Fruit fly (Drosophila melanogaster) whole organism, adult: ENCODE measurements around the gene beta-PheRS.

Experiments used
- CG11617 ChIP-seq: fragments of 200-800 bp; sonication (Bioruptor generic); optimal IDR thresholded peaks from 2 replicates; lab custom pipeline; 2017; ENCODE audit warnings: mild to moderate bottlenecking, missing biosample characterization, missing genetic modification reagents, missing genetic modification characterization
- CG12768 ChIP-seq: fragments of 200-800 bp; sonication (Bioruptor generic); optimal IDR thresholded peaks from 2 replicates; lab custom pipeline; 2017; ENCODE audit warnings: missing biosample characterization, missing genetic modification characterization, mild to moderate bottlenecking, moderate library complexity, missing genetic modification reagents
- CG14711 ChIP-seq: fragments of 200-800 bp; sonication (Bioruptor generic); optimal IDR thresholded peaks from 2 replicates; lab custom pipeline; 2018; ENCODE audit warnings: missing biosample characterization, mild to moderate bottlenecking, missing genetic modification characterization, moderate library complexity
- CG1620 ChIP-seq: fragments of 200-800 bp; sonication (Bioruptor generic); optimal IDR thresholded peaks from 2 replicates; lab custom pipeline; 2016; ENCODE audit warnings: missing biosample characterization, missing genetic modification characterization
- CG33017 ChIP-seq: fragments of 200-800 bp; sonication (Bioruptor generic); optimal IDR thresholded peaks from 2 replicates; lab custom pipeline; 2018; ENCODE audit warnings: missing biosample characterization, mild to moderate bottlenecking, missing genetic modification characterization, moderate library complexity
- CG5204 ChIP-seq: fragments of 200-800 bp; sonication (Bioruptor generic); optimal IDR thresholded peaks from 2 replicates; lab custom pipeline; 2016; ENCODE audit warnings: missing biosample characterization, missing genetic modification characterization
- CG7045 ChIP-seq: fragments of 200-800 bp; sonication (Bioruptor generic); optimal IDR thresholded peaks from 2 replicates; lab custom pipeline; 2017; ENCODE audit warnings: missing biosample characterization, mild to moderate bottlenecking, missing genetic modification characterization
- CG7101 ChIP-seq: fragments of 200-800 bp; sonication (Bioruptor generic); optimal IDR thresholded peaks from 2 replicates; lab custom pipeline; 2018; ENCODE audit warnings: missing biosample characterization, mild to moderate bottlenecking, missing genetic modification characterization, moderate library complexity
- Clk ChIP-seq: fragments of 200-800 bp; sonication (Bioruptor generic); optimal IDR thresholded peaks from 2 replicates; lab custom pipeline; 2017; ENCODE audit warnings: missing biosample characterization, missing genetic modification characterization
- Crg-1 ChIP-seq: fragments of 200-800 bp; sonication (Bioruptor generic); optimal IDR thresholded peaks from 2 replicates; lab custom pipeline; 2016; ENCODE audit warnings: missing biosample characterization, missing genetic modification characterization
- Hr96 ChIP-seq: fragments of 200-800 bp; sonication (Bioruptor generic); optimal IDR thresholded peaks from 2 replicates; lab custom pipeline; 2016; ENCODE audit warnings: missing biosample characterization, missing genetic modification characterization
- Mnt ChIP-seq: fragments of 200-800 bp; sonication (Bioruptor generic); optimal IDR thresholded peaks from 2 replicates; lab custom pipeline; 2016; ENCODE audit warnings: missing biosample characterization, mild to moderate bottlenecking, missing genetic modification characterization
- bab1 ChIP-seq: fragments of 200-800 bp; sonication (Bioruptor generic); optimal IDR thresholded peaks from 3 replicates; lab custom pipeline; 2019; ENCODE audit warnings: missing biosample characterization, mild to moderate bottlenecking, missing genetic modification characterization, moderate library complexity
- cic ChIP-seq: fragments of 200-800 bp; sonication (Bioruptor generic); optimal IDR thresholded peaks from 2 replicates; lab custom pipeline; 2017; ENCODE audit warnings: missing biosample characterization, mild to moderate bottlenecking, missing genetic modification characterization, moderate library complexity
- cnc ChIP-seq, 2 experiments: fragments of >200 bp; optimal IDR thresholded peaks; 2 replicates each; lab custom pipeline; 2017
- kay ChIP-seq: fragments of 200-800 bp; sonication (Bioruptor generic); peaks from one replicate; lab custom pipeline; 2016; ENCODE audit warnings: missing biosample characterization, missing genetic modification characterization, borderline replicate concordance
- ovo ChIP-seq: fragments of 200-800 bp; sonication (Bioruptor generic); optimal IDR thresholded peaks from 2 replicates; lab custom pipeline; 2016; ENCODE audit warnings: missing biosample characterization, missing genetic modification characterization
- pad ChIP-seq: fragments of 200-800 bp; sonication (Bioruptor generic); optimal IDR thresholded peaks from 3 replicates; lab custom pipeline; 2017; ENCODE audit warnings: missing biosample characterization, missing genetic modification characterization, mild to moderate bottlenecking, moderate library complexity, missing genetic modification reagents
- tj ChIP-seq: fragments of 200-800 bp; sonication (Bioruptor generic); optimal IDR thresholded peaks from 3 replicates; lab custom pipeline; 2017; ENCODE audit warnings: missing biosample characterization, mild to moderate bottlenecking, missing genetic modification characterization, moderate library complexity
- toe ChIP-seq: fragments of 200-800 bp; sonication (Bioruptor generic); optimal IDR thresholded peaks from 2 replicates; lab custom pipeline; 2016; ENCODE audit warnings: missing biosample characterization, missing genetic modification characterization

Gene beta-PheRS

DNA sequence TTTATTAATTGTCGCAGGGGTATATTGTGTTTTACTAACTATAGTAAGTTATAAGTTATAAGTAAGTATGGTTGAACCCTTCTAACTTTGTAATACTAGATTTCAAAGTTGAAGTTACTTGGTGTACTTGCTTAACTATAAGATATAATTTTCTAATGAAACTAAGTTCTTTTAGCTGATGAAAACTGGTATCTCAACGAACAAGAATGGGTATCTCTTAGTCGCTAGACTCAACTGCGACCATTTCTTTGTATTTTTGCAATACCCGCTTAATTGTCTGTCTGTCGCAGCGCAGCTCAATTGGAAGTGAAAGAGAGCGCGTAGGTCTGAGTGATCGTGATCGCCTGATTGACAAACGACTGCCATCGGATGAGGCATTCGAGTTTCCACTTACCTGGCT lies 19.8 kb upstream of the beta-PheRS start:
- TF ChIP-seq Clk (GFP tag; lab: Kevin White, UChicago) (no peak), CG14711 (no peak), tj (GFP tag; lab: Kevin White, UChicago) (peak; percentile 64), bab1 (peak; percentile 16), CG7045 (GFP tag; lab: Kevin White, UChicago) (no peak), cic (GFP tag; lab: Kevin White, UChicago) (no peak)

DNA sequence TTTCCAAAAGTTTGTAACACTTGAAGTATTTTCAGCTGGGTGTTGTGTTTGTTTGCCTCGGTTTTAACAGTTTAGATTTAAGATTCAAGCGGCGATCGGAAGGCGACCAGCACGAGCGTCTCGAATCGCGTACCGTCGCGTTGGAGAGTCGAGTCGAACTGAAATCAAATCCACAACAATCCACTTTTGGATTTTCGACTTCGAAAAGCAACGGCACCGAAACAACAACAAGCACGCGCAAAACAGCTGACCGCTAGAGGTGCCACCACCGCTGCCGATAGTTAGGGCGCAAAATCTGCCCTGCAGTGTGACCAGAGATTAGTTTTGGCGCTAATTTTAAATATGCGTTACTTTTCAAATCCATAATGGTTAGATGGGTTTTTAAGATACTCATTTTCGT lies 18.6 kb upstream of the beta-PheRS start, which contains the start of gene jar:
Gene jar, minus strand, starts transcription at position 163 of the 400 bp plus-strand sequence.
- no peak for TF ChIP-seq kay (GFP tag; lab: Kevin White, UChicago)
- TF ChIP-seq CG5204: no peak
- peak; percentile 52 for TF ChIP-seq cic (GFP tag; lab: Kevin White, UChicago)
- TF ChIP-seq Mnt (GFP tag; lab: Kevin White, UChicago): peak; percentile 71
- TF ChIP-seq ovo: peak; percentile 95
- no peak for TF ChIP-seq Clk (GFP tag; lab: Kevin White, UChicago)
- peak; percentile 14 for TF ChIP-seq CG1620 (GFP tag; lab: Kevin White, UChicago)
- TF ChIP-seq CG7045 (GFP tag; lab: Kevin White, UChicago): peak; percentile 13
- peak; percentile 74 for TF ChIP-seq bab1
- TF ChIP-seq CG12768 (GFP tag; lab: Kevin White, UChicago): peak; percentile 24
- TF ChIP-seq Crg-1: no peak
- TF ChIP-seq CG7101: peak; percentile 43
- peak; percentile 16 for TF ChIP-seq CG11617
- TF ChIP-seq cnc (optimal IDR thresholded peaks at IDR 0.05; lab: Kevin White, UChicago): no peak
- TF ChIP-seq Hr96 (GFP tag; lab: Kevin White, UChicago): no peak
- peak; percentile 77 for TF ChIP-seq CG14711
- TF ChIP-seq toe (GFP tag; lab: Kevin White, UChicago): no peak
- peak; percentile 17 for TF ChIP-seq CG33017 (tag; lab: Kevin White, UChicago)
- TF ChIP-seq pad: peak; percentile 23
- TF ChIP-seq tj (GFP tag; lab: Kevin White, UChicago): no peak

DNA sequence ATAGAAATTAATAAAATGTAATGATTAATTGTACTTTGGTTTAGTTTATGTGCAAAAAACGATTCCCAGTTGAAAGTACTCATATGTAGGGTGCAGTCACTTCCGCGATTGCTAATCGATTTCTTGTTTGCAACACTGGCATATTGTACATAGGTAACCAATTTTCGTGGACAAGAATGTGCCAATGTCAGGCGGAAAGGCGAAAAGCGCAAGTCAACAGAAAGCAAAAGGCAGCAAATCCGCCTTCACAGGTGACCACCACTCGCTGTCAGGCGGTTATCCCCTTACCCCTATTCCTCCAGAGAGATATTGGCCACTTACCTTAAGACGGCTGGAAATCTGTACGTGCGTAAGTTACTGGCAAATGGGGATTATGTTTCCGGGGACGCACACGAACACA lies 18.1 kb upstream of the beta-PheRS start:
- TF ChIP-seq CG33017 (tag; lab: Kevin White, UChicago) (no peak), tj (GFP tag; lab: Kevin White, UChicago) (peak; percentile 96), cnc (optimal IDR thresholded peaks at IDR 0.05; lab: Kevin White, UChicago) (no peak), cic (GFP tag; lab: Kevin White, UChicago) (no peak), Hr96 (GFP tag; lab: Kevin White, UChicago) (no peak), CG7045 (GFP tag; lab: Kevin White, UChicago) (no peak), CG5204 (no peak)

DNA sequence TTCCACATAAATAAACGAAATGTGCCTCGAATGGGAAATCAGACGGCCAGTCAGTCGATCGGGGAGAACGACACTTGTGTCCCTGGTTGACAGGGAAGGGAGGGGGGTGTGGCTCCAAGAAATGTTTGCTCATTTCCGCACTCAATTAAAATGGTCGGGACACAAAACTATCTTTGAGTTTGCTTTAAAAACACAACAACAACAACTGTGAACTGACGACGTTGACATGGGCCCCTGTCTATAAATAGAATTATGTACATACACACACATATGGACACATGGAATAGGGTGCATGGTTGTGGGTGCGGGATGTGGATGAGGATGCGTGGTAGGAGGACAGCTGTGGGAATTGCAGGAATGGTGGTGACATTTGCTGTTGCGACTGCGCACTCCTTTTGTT lies 17.6 kb upstream of the beta-PheRS start:
- TF ChIP-seq CG12768 (GFP tag; lab: Kevin White, UChicago) (no peak), cnc (optimal IDR thresholded peaks at IDR 0.05; lab: Kevin White, UChicago) (no peak), CG14711 (no peak), kay (GFP tag; lab: Kevin White, UChicago) (no peak), pad (no peak), bab1 (no peak), CG33017 (tag; lab: Kevin White, UChicago) (no peak)

DNA sequence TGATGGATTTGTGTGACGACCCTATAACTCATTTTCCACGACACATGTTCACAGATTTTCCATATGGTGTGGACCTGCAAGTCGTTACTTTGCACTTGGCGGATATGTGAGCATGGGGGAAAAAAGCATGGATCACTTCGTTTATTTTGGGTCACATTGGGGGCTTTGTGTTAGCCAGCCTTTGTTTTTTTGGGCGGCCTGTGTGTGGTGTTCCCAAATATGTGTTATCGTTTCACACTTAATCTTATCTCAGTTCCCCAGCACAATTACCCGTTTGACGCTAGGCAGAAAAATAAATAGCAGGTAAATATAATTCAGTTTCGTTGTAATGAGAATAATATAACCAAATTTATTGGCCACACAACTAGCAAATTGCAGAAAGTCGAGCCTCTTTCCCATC lies 15.8 kb upstream of the beta-PheRS start:
- TF ChIP-seq CG14711: no peak
- TF ChIP-seq CG12768 (GFP tag; lab: Kevin White, UChicago): no peak
- TF ChIP-seq CG5204: no peak
- no peak for TF ChIP-seq ovo
- TF ChIP-seq Mnt (GFP tag; lab: Kevin White, UChicago): no peak
- TF ChIP-seq CG11617: no peak
- TF ChIP-seq CG7045 (GFP tag; lab: Kevin White, UChicago): no peak
- TF ChIP-seq CG7101: no peak
- TF ChIP-seq bab1: no peak
- no peak for TF ChIP-seq Hr96 (GFP tag; lab: Kevin White, UChicago)
- TF ChIP-seq toe (GFP tag; lab: Kevin White, UChicago): no peak
- no peak for TF ChIP-seq cnc (optimal IDR thresholded peaks at IDR 0.05; lab: Kevin White, UChicago)
- TF ChIP-seq pad: no peak
- no peak for TF ChIP-seq Clk (GFP tag; lab: Kevin White, UChicago)
- TF ChIP-seq cic (GFP tag; lab: Kevin White, UChicago): no peak
- TF ChIP-seq kay (GFP tag; lab: Kevin White, UChicago): no peak
- TF ChIP-seq CG33017 (tag; lab: Kevin White, UChicago): no peak
- TF ChIP-seq CG1620 (GFP tag; lab: Kevin White, UChicago): no peak

DNA sequence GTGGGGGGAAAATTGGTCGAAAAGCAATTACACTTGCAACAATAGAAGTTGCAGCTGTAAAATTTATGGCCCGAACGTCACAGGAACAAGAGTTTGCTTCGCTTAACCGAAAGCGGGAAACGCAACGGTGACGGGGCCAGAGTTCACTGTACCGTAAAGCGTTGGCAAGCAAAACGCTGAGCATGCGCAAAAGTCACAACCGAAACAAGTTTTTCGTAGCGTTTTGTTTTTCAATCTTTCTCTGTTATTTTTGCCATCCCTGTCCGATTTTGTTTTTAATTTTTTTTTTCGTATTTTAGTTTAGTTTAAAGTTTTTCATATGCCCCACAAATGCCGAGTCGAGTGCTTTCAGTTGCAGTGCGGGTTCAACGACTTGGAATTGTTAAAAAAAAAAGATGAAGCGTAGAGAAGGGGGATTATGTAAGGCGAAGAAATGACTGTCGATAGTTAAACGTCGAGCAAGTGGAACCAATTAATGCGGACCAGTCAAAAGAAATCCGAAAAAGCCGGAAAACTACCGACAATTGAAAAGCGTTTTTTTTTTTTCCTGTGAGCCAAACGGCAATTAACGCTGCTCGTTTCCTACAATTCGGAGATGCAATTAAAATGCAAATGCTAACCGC lies 15.2 kb upstream of the beta-PheRS start:
- TF ChIP-seq toe (GFP tag; lab: Kevin White, UChicago) (no peak), Hr96 (GFP tag; lab: Kevin White, UChicago) (no peak), tj (GFP tag; lab: Kevin White, UChicago) (peak; percentile 94)
